Fruit fly (Drosophila melanogaster) whole organism, prepupa: ENCODE data around the gene Sdhaf3.

ENCODE experiments used
- CG10669 ChIP-seq: fragments of 200-800 bp; sonication (Bioruptor generic); optimal IDR thresholded peaks from 3 replicates; lab custom pipeline; 2018; ENCODE audit warnings: missing biosample characterization, mild to moderate bottlenecking, missing genetic modification characterization, moderate library complexity
- CG11294 ChIP-seq: fragments of 200-800 bp; sonication (Bioruptor generic); IDR thresholded peaks from 2 replicates; pipeline ENCODE4 v1.3.6; 2022; ENCODE audit warnings: missing biosample characterization, missing genetic modification characterization
- CG15336 ChIP-seq: fragments of 200-800 bp; sonication (Bioruptor generic); IDR thresholded peaks from 2 replicates; pipeline ENCODE4 v1.3.6; 2022; ENCODE audit warnings: missing biosample characterization, missing genetic modification characterization
- CG1621 ChIP-seq: fragments of 200-800 bp; sonication (Bioruptor generic); optimal IDR thresholded peaks from 3 replicates; lab custom pipeline; 2018; ENCODE audit warnings: missing biosample characterization, mild to moderate bottlenecking, missing genetic modification characterization
- CG3032 ChIP-seq: fragments of 200-800 bp; optimal IDR thresholded peaks from 2 replicates; lab custom pipeline; 2019; ENCODE audit warnings: missing biosample characterization, mild to moderate bottlenecking, missing genetic modification characterization, moderate library complexity
- CG32006 ChIP-seq: fragments of 200-800 bp; sonication (Bioruptor generic); optimal IDR thresholded peaks from 3 replicates; lab custom pipeline; 2017; ENCODE audit warnings: missing biosample characterization, mild to moderate bottlenecking, missing genetic modification characterization
- CG34406 ChIP-seq: fragments of 200-800 bp; sonication (Bioruptor generic); optimal IDR thresholded peaks from 3 replicates; lab custom pipeline; 2016; ENCODE audit warnings: missing biosample characterization, missing genetic modification characterization
- CG3919 ChIP-seq: fragments of 200-800 bp; sonication (Bioruptor generic); optimal IDR thresholded peaks from 3 replicates; lab custom pipeline; 2016; ENCODE audit warnings: missing biosample characterization, missing genetic modification characterization
- CG4318 ChIP-seq: fragments of 200-800 bp; sonication (Bioruptor generic); optimal IDR thresholded peaks from 3 replicates; lab custom pipeline; 2017; ENCODE audit warnings: missing biosample characterization, mild to moderate bottlenecking, missing genetic modification characterization
- CG6163 ChIP-seq: fragments of 200-800 bp; sonication (Bioruptor generic); IDR thresholded peaks from 3 replicates; pipeline ENCODE4 v1.3.6; 2022; ENCODE audit warnings: missing biosample characterization, missing genetic modification characterization
- CG6276 ChIP-seq: fragments of 200-800 bp; sonication (Bioruptor generic); optimal IDR thresholded peaks from 2 replicates; lab custom pipeline; 2017; ENCODE audit warnings: missing biosample characterization, mild to moderate bottlenecking, missing genetic modification characterization
- CG6854 ChIP-seq: fragments of 200-800 bp; sonication (Bioruptor generic); optimal IDR thresholded peaks from 2 replicates; lab custom pipeline; 2017; ENCODE audit warnings: missing biosample characterization, mild to moderate bottlenecking, missing genetic modification characterization
- CG7368 ChIP-seq: fragments of 200-800 bp; sonication (Bioruptor generic); optimal IDR thresholded peaks from 3 replicates; lab custom pipeline; 2016; ENCODE audit warnings: missing biosample characterization, missing genetic modification characterization
- CG8632 ChIP-seq: fragments of 200-800 bp; sonication (Bioruptor generic); optimal IDR thresholded peaks from 3 replicates; lab custom pipeline; 2016; ENCODE audit warnings: missing biosample characterization, missing genetic modification characterization
- CG9139 ChIP-seq: fragments of 200-800 bp; sonication (Bioruptor generic); optimal IDR thresholded peaks from 3 replicates; lab custom pipeline; 2017; ENCODE audit warnings: missing biosample characterization, mild to moderate bottlenecking, missing genetic modification characterization
- Eip75B ChIP-seq: fragments of 200-800 bp; sonication (Bioruptor generic); optimal IDR thresholded peaks from 3 replicates; lab custom pipeline; 2016; ENCODE audit warnings: missing biosample characterization, missing genetic modification characterization
- Eip78C ChIP-seq: fragments of 200-800 bp; sonication (Bioruptor generic); peaks from one replicate; lab custom pipeline; 2016; ENCODE audit warnings: missing biosample characterization, missing genetic modification characterization
- Eip93F ChIP-seq: fragments of 200-800 bp; sonication (Bioruptor generic); optimal IDR thresholded peaks from 2 replicates; lab custom pipeline; 2016; ENCODE audit warnings: missing biosample characterization, mild to moderate bottlenecking, missing genetic modification characterization
- Ets21C ChIP-seq: fragments of 200-800 bp; sonication (Bioruptor generic); optimal IDR thresholded peaks from 3 replicates; lab custom pipeline; 2016; ENCODE audit warnings: missing biosample characterization, missing genetic modification characterization
- Ets96B ChIP-seq: fragments of 200-800 bp; optimal IDR thresholded peaks from 2 replicates; lab custom pipeline; 2019; ENCODE audit warnings: missing biosample characterization, mild to moderate bottlenecking, missing genetic modification characterization, moderate library complexity
- Gug ChIP-seq: fragments of 200-800 bp; sonication (Bioruptor generic); IDR thresholded peaks from 2 replicates; pipeline ENCODE4 v1.3.6; 2022; ENCODE audit warnings: missing biosample characterization, missing genetic modification characterization
- Hr38 ChIP-seq: sonication (Bioruptor generic); optimal IDR thresholded peaks from 2 replicates; lab custom pipeline; 2016; ENCODE audit warnings: missing biosample characterization, missing genetic modification characterization
- Hr39 ChIP-seq: fragments of 200-800 bp; sonication (Bioruptor generic); optimal IDR thresholded peaks from 2 replicates; lab custom pipeline; 2016; ENCODE audit warnings: missing biosample characterization, missing genetic modification characterization
- Hr4 ChIP-seq: fragments of 200-800 bp; sonication (Bioruptor generic); optimal IDR thresholded peaks from 3 replicates; lab custom pipeline; 2016; ENCODE audit warnings: missing biosample characterization, missing genetic modification characterization
- Lpt ChIP-seq: fragments of 200-800 bp; sonication (Bioruptor generic); optimal IDR thresholded peaks from 3 replicates; lab custom pipeline; 2016; ENCODE audit warnings: missing biosample characterization, missing genetic modification characterization
- Met ChIP-seq: fragments of 200-800 bp; sonication (Bioruptor generic); optimal IDR thresholded peaks from 3 replicates; lab custom pipeline; 2016; ENCODE audit warnings: missing biosample characterization, missing genetic modification characterization
- Sox102F ChIP-seq: fragments of 200-800 bp; sonication (Bioruptor generic); optimal IDR thresholded peaks from 2 replicates; lab custom pipeline; 2016; ENCODE audit warnings: missing biosample characterization, mild to moderate bottlenecking, missing genetic modification characterization
- Sox14 ChIP-seq: fragments of 200-800 bp; sonication (Bioruptor generic); optimal IDR thresholded peaks from 3 replicates; lab custom pipeline; 2016; ENCODE audit warnings: missing biosample characterization, missing genetic modification characterization
- acj6 ChIP-seq: fragments of 200-800 bp; sonication (Bioruptor generic); optimal IDR thresholded peaks from 3 replicates; lab custom pipeline; 2016; ENCODE audit warnings: missing biosample characterization, missing genetic modification characterization
- cyc ChIP-seq: fragments of 200-800 bp; sonication (Bioruptor generic); optimal IDR thresholded peaks from 3 replicates; lab custom pipeline; 2016; ENCODE audit warnings: missing biosample characterization, missing genetic modification characterization
- dac ChIP-seq: fragments of 200-800 bp; sonication (Bioruptor generic); optimal IDR thresholded peaks from 2 replicates; lab custom pipeline; 2017; ENCODE audit warnings: missing biosample characterization, mild to moderate bottlenecking, missing genetic modification characterization
- dsx ChIP-seq: fragments of 200-800 bp; optimal IDR thresholded peaks from 3 replicates; lab custom pipeline; 2019; ENCODE audit warnings: missing biosample characterization, mild to moderate bottlenecking, missing genetic modification characterization, moderate library complexity; ENCODE audit not compliant: poor library complexity, severe bottlenecking
- eg ChIP-seq: fragments of 200-800 bp; sonication (Bioruptor generic); IDR thresholded peaks from 3 replicates; pipeline ENCODE4 v1.3.6; 2022; ENCODE audit warnings: missing biosample characterization, missing genetic modification characterization
- fd59A ChIP-seq: fragments of 200-800 bp; sonication (Bioruptor generic); optimal IDR thresholded peaks from 2 replicates; lab custom pipeline; 2017; ENCODE audit warnings: missing biosample characterization, mild to moderate bottlenecking, missing genetic modification characterization, missing genetic modification reagents
- fd85E ChIP-seq: fragments of 200-800 bp; sonication (Bioruptor generic); optimal IDR thresholded peaks from 3 replicates; lab custom pipeline; 2016; ENCODE audit warnings: missing biosample characterization, missing genetic modification characterization
- lz ChIP-seq: fragments of 200-800 bp; sonication (Bioruptor generic); optimal IDR thresholded peaks from 3 replicates; lab custom pipeline; 2016; ENCODE audit warnings: missing biosample characterization, missing genetic modification characterization
- net ChIP-seq: fragments of 200-800 bp; sonication (Bioruptor generic); optimal IDR thresholded peaks from 3 replicates; lab custom pipeline; 2016; ENCODE audit warnings: missing biosample characterization, missing genetic modification characterization
- pdm3 ChIP-seq: fragments of 200-800 bp; sonication (Bioruptor generic); optimal IDR thresholded peaks from 3 replicates; lab custom pipeline; 2016; ENCODE audit warnings: missing biosample characterization, missing genetic modification characterization
- spab ChIP-seq: fragments of 200-800 bp; sonication (Bioruptor generic); optimal IDR thresholded peaks from 2 replicates; lab custom pipeline; 2017; ENCODE audit warnings: missing biosample characterization, mild to moderate bottlenecking, missing genetic modification characterization, missing genetic modification reagents
- ss ChIP-seq, 2 experiments: fragments of 200-800 bp; sonication (Bioruptor generic); optimal IDR thresholded peaks; 2 replicates in 1 of 2; 3 replicates in 1 of 2; lab custom pipeline; 2017 to 2018; ENCODE audit warnings: mild to moderate bottlenecking in 2 of 2, missing biosample characterization in 2 of 2, missing genetic modification characterization in 2 of 2, moderate library complexity in 1 of 2
- svp ChIP-seq: fragments of 200-800 bp; sonication (Bioruptor generic); peaks from one replicate; lab custom pipeline; 2016; ENCODE audit warnings: missing biosample characterization, missing genetic modification characterization
- topi ChIP-seq: fragments of 200-800 bp; sonication (Bioruptor generic); optimal IDR thresholded peaks from 3 replicates; lab custom pipeline; 2016; ENCODE audit warnings: missing biosample characterization, missing genetic modification characterization
- vri ChIP-seq: fragments of 200-800 bp; sonication (Bioruptor generic); optimal IDR thresholded peaks from 3 replicates; lab custom pipeline; 2016; ENCODE audit warnings: missing biosample characterization, mild to moderate bottlenecking, missing genetic modification characterization

Gene Sdhaf3

dm6 chr3R:16448378-16449134 is 33.7 kb downstream of the Sdhaf3 start (continued):
- no peak for TF ChIP-seq Sox102F (GFP tag; lab: Kevin White, UChicago)
- no peak for TF ChIP-seq Sox14 (GFP tag; lab: Kevin White, UChicago)
- no peak for TF ChIP-seq fd59A (GFP tag; lab: Kevin White, UChicago)
- no peak for TF ChIP-seq CG3032 (tag; lab: Kevin White, UChicago)
- TF ChIP-seq CG8632 (GFP tag; lab: Kevin White, UChicago), result no peak
- no peak for TF ChIP-seq CG34406 (GFP tag; lab: Kevin White, UChicago)
- TF ChIP-seq dsx, result no peak
- TF ChIP-seq Ets21C (GFP tag; lab: Kevin White, UChicago), result no peak
- TF ChIP-seq CG10669 (GFP tag; lab: Kevin White, UChicago), result no peak
- TF ChIP-seq ss (GFP tag; optimal IDR thresholded peaks at IDR 0.05; lab: Kevin White, UChicago), result peak in 1 of 2 experiments; percentile 86
- TF ChIP-seq net (GFP tag; lab: Kevin White, UChicago), result no peak
- no peak for TF ChIP-seq CG3919 (GFP tag; lab: Kevin White, UChicago)
- TF ChIP-seq lz (GFP tag; lab: Kevin White, UChicago), result no peak
- TF ChIP-seq Eip93F (GFP tag; lab: Kevin White, UChicago), result no peak
- TF ChIP-seq CG6163 (GFP tag; lab: Robert Waterston, UW), result peak; percentile 90

- TF ChIP-seq svp (GFP tag; lab: Kevin White, UChicago), result peak; percentile 41
- TF ChIP-seq vri, result peak; percentile 82
- no peak for TF ChIP-seq Sox14 (GFP tag; lab: Kevin White, UChicago)
Observed at dm6 chr3R:16447448-16448045, 34.7 kb downstream of the Sdhaf3 start.

- TF ChIP-seq net (GFP tag; lab: Kevin White, UChicago) (no peak), svp (GFP tag; lab: Kevin White, UChicago) (peak; percentile 83), vri (peak; percentile 73)
Observed at dm6 chr3R:16446836-16447235, 35.4 kb downstream of the Sdhaf3 start.

dm6 chr3R:16442937-16443336 is 39.3 kb downstream of the Sdhaf3 start, which contains the start of the genes Ttc1 and CG14882:
Gene Ttc1, minus strand, starts transcription at chr3R:16443007.
Gene CG14882, plus strand, starts transcription at chr3R:16443207.
- peak; percentile 75 for TF ChIP-seq Gug
- peak; percentile 63 for TF ChIP-seq CG9139
- TF ChIP-seq Eip78C (GFP tag; lab: Kevin White, UChicago), result peak; percentile 95
- no peak for TF ChIP-seq spab (GFP tag; lab: Kevin White, UChicago)
- no peak for TF ChIP-seq fd85E
- peak; percentile 88 for TF ChIP-seq lz (GFP tag; lab: Kevin White, UChicago)
- TF ChIP-seq dac (GFP tag; lab: Kevin White, UChicago), result no peak
- no peak for TF ChIP-seq CG6276 (GFP tag; lab: Kevin White, UChicago)
- TF ChIP-seq CG3919 (GFP tag; lab: Kevin White, UChicago), result no peak
- TF ChIP-seq eg (GFP tag; lab: Robert Waterston, UW), result peak; percentile 92
- peak; percentile 84 for TF ChIP-seq CG34406 (GFP tag; lab: Kevin White, UChicago)
- TF ChIP-seq CG4318 (GFP tag; lab: Kevin White, UChicago), result no peak
- TF ChIP-seq Eip75B (GFP tag; lab: Kevin White, UChicago), result peak; percentile 90
- no peak for TF ChIP-seq CG32006 (GFP tag; lab: Kevin White, UChicago)
- no peak for TF ChIP-seq Hr4
- no peak for TF ChIP-seq CG6854 (GFP tag; lab: Kevin White, UChicago)
- TF ChIP-seq CG10669 (GFP tag; lab: Kevin White, UChicago), result no peak
- peak; percentile 89 for TF ChIP-seq CG6163 (GFP tag; lab: Robert Waterston, UW)
- TF ChIP-seq topi (GFP tag; lab: Kevin White, UChicago), result peak; percentile 87
- TF ChIP-seq CG7368 (GFP tag; lab: Kevin White, UChicago), result no peak
- TF ChIP-seq Hr38 (GFP tag; lab: Kevin White, UChicago), result no peak
- peak; percentile 94 for TF ChIP-seq CG15336
- TF ChIP-seq CG11294 (GFP tag; lab: Robert Waterston, UW), result peak; percentile 72
- no peak for TF ChIP-seq svp (GFP tag; lab: Kevin White, UChicago)
- TF ChIP-seq Hr39 (GFP tag; lab: Kevin White, UChicago), result peak; percentile 87
- peak; percentile 89 for TF ChIP-seq acj6 (GFP tag; lab: Kevin White, UChicago)
- peak; percentile 90 for TF ChIP-seq Sox14 (GFP tag; lab: Kevin White, UChicago)
- peak; percentile 81 for TF ChIP-seq Ets96B (tag; lab: Kevin White, UChicago)
- TF ChIP-seq net (GFP tag; lab: Kevin White, UChicago), result peak; percentile 88
- TF ChIP-seq cyc (GFP tag; lab: Kevin White, UChicago), result peak; percentile 72
- no peak for TF ChIP-seq pdm3 (GFP tag; lab: Kevin White, UChicago)
- no peak for TF ChIP-seq CG1621 (tag; lab: Kevin White, UChicago)
- TF ChIP-seq CG8632 (GFP tag; lab: Kevin White, UChicago), result peak; percentile 82
- TF ChIP-seq Met, result no peak
- TF ChIP-seq Lpt (GFP tag; lab: Kevin White, UChicago), result peak; percentile 57
